Worm (Caenorhabditis elegans) whole organism, midembryonic: ENCODE data around the gene ivph-3.

Experiments used
- T22C8.4 ChIP-seq: fragments of 200-800 bp; sonication (Bioruptor generic); IDR thresholded peaks from 2 replicates; pipeline ENCODE4 v1.3.6; 2022; ENCODE audit warnings: missing genetic modification characterization, missing compliant biosample characterization
- cog-1 ChIP-seq: sonication (generic microtip); optimal IDR thresholded peaks from 2 replicates; lab custom pipeline; 2016; ENCODE audit warnings: missing genetic modification characterization, missing compliant biosample characterization
- flt-1 ChIP-seq: fragments of 200-800 bp; sonication (Bioruptor generic); IDR thresholded peaks from 2 replicates; pipeline ENCODE4 v1.3.6; 2022; ENCODE audit warnings: missing genetic modification characterization, missing compliant biosample characterization
- klf-2 ChIP-seq: fragments of 200-800 bp; sonication (Bioruptor generic); conservative IDR thresholded peaks from 2 replicates; pipeline ENCODE4 v1.3.6; 2022; ENCODE audit warnings: missing genetic modification reagents, missing genetic modification characterization, missing compliant biosample characterization
- med-1 ChIP-seq: sonication (generic microtip); optimal IDR thresholded peaks from 2 replicates; lab custom pipeline; 2017; ENCODE audit warnings: missing genetic modification characterization, mild to moderate bottlenecking, missing compliant biosample characterization, antibody characterized with exemption, missing genetic modification reagents; ENCODE audit not compliant: insufficient read depth
- ref-1 ChIP-seq: fragments of 200-800 bp; sonication (Bioruptor generic); conservative IDR thresholded peaks from 2 replicates; pipeline ENCODE4 v1.3.6; 2022; ENCODE audit warnings: missing genetic modification reagents, missing genetic modification characterization, missing compliant biosample characterization
- tab-1 ChIP-seq: fragments of 200-800 bp; sonication (Bioruptor generic); IDR thresholded peaks from 2 replicates; pipeline ENCODE4 v1.3.6; 2022; ENCODE audit warnings: missing genetic modification characterization, missing compliant biosample characterization
- ztf-23 ChIP-seq: fragments of 200-800 bp; sonication (Bioruptor generic); IDR thresholded peaks from 2 replicates; pipeline ENCODE4 v1.3.6; 2022; ENCODE audit warnings: missing genetic modification reagents, missing genetic modification characterization, missing compliant biosample characterization
- ztf-29 ChIP-seq: fragments of 200-800 bp; sonication (Bioruptor generic); IDR thresholded peaks from 2 replicates; pipeline ENCODE4 v1.3.6; 2022; ENCODE audit warnings: missing genetic modification reagents, missing genetic modification characterization, missing compliant biosample characterization

The ivph-3 gene

DNA sequence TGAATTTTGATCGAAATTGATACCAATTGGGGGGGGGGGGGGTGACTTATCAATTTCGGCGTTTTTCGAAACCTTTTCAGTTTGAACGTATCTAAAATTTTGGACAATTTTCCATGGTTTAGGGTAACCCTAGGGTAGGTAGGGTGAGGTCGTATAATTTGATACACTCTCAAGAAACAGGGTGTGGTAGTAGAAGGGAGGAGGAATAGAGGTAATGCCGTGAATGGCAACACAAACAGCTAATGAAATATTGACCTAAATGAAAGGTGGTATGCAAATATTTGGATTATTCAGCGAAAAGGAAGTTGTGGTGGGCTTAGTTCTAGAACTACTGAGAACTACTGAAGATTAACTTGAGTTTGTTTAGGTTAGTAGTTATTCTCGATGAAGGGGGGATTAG lies 39.5 kb downstream of the ivph-3 start:
- TF ChIP-seq flt-1 (GFP tag; lab: Robert Waterston, UW) (no peak), ztf-29 (GFP tag; lab: Robert Waterston, UW) (no peak), klf-2 (GFP tag; lab: Robert Waterston, UW) (no peak), ztf-23 (GFP tag; lab: Robert Waterston, UW) (no peak), med-1 (GFP tag; lab: Kevin White, UChicago) (no peak)

DNA sequence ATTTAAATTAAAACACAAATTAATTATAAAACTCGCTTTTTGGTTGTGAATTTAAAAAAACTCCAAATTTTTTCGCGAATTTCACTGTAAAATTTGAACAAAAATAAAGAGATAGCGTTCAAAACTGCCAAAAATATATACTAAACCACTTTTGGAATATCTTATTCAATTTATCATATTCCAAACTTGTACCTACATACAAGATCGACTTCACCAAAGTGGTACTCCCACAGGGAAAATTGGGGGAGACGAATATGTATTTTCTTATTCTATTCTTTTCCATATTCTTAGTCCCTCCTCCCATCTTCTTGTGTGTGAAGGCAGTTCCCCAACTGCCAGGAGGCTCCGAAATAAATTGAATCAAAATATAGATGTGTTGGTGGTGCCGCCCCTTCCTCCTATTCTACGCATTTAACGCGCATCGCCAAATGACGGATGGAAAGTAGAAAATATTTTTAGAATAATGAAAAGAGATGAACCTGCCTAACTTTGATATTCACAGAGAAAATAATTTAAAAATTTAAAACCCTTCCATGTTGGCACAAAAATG lies 42.5 kb downstream of the ivph-3 start:
- TF ChIP-seq T22C8.4 (GFP tag; lab: Robert Waterston, UW), result no peak
- no peak for TF ChIP-seq ztf-23 (GFP tag; lab: Robert Waterston, UW)
- no peak for TF ChIP-seq med-1 (GFP tag; lab: Kevin White, UChicago)
- no peak for TF ChIP-seq ztf-29 (GFP tag; lab: Robert Waterston, UW)
- no peak for TF ChIP-seq tab-1 (GFP tag; lab: Robert Waterston, UW)
- TF ChIP-seq flt-1 (GFP tag; lab: Robert Waterston, UW), result no peak
- TF ChIP-seq ref-1 (GFP tag; lab: Robert Waterston, UW), result no peak
- TF ChIP-seq klf-2 (GFP tag; lab: Robert Waterston, UW), result no peak
- no peak for TF ChIP-seq cog-1 (tag; lab: Kevin White, UChicago)

DNA sequence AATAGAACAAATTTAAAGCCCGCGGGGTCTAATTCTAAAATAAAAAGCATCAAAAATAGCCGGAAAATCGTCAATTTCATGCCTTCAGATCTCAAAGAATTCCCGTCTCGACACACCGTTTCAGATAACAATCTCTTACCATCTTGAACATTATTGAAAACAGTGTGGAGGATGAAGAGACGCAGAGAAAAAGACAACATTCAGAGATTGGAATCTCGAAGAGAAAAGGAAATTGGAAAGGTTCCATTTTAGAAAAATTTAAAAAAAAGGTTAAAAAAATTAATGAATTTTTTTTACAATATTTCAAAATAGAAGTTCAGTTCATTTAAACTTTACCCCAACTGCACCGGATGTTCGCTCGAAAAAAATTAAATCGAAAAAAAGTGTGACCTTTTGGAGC lies 43.5 kb downstream of the ivph-3 start:
- TF ChIP-seq flt-1 (GFP tag; lab: Robert Waterston, UW) (no peak), cog-1 (tag; lab: Kevin White, UChicago) (no peak), tab-1 (GFP tag; lab: Robert Waterston, UW) (no peak), ztf-23 (GFP tag; lab: Robert Waterston, UW) (no peak), T22C8.4 (GFP tag; lab: Robert Waterston, UW) (no peak), klf-2 (GFP tag; lab: Robert Waterston, UW) (no peak), ztf-29 (GFP tag; lab: Robert Waterston, UW) (no peak)

DNA sequence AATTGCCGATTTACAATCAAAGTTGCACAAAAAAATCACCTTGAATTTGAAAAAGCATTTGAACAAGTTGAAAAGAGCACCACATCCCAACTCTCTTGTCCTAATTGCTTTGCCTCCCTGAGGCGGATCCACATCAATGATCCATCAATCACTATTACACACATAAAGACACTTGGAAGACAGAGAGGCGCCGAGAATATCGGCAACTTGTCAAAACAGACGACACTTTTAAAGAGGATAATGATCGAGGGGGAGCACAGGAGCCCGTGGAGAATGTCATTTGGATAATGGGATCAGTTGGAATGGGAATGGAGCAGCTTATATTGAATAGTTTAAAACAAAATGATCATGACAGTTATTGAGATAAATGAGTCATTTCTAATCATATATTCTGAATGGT lies 47.7 kb downstream of the ivph-3 start:
- TF ChIP-seq klf-2 (GFP tag; lab: Robert Waterston, UW), result no peak
